Worm (Caenorhabditis elegans): ENCODE results near the gene ccep-135.

DNA sequence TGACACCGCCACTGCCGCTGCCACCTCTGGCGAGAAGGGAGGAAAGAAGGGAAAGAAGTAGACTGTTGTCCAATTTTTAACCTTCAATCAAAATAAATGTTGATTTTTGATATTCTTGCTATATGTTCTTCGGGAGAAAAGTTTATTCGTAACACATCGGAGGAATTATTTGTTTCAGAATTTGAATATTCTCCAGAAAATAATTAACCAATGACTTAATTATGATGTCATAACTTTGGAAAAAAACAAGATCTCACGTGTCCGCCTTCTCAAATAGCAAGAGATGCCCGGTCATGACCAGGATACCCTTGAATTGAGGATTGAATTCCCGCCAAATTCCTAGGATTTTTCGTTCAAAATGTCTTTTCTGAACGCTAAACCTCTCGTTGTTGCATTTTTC lies 22.6 kb upstream of the ccep-135 start:
- TF ChIP-seq zag-1 (tag; optimal IDR thresholded peaks at IDR 0.05) (no peak), unc-62 (GFP tag; optimal IDR thresholded peaks at IDR 0.05) (no peak), ceh-28 (tag; optimal IDR thresholded peaks at IDR 0.05) (no peak), egl-27 (tag; optimal IDR thresholded peaks at IDR 0.05) (no peak), nhr-28 (tag; optimal IDR thresholded peaks at IDR 0.05) (no peak), lin-39 (tag; optimal IDR thresholded peaks at IDR 0.05) (no peak), fkh-10 (GFP tag; optimal IDR thresholded peaks at IDR 0.05) (no peak), ama-1 (optimal IDR thresholded peaks at IDR 0.05) (no peak), snpc-4 (tag; optimal IDR thresholded peaks at IDR 0.05) (no peak), ztf-4 (tag; optimal IDR thresholded peaks at IDR 0.05) (no peak)

All from whole organism, L3 larva.